Worm (Caenorhabditis elegans) whole organism, L4/young adult: Measurements from ENCODE around the gene K02E2.7.

Source experiments
- W03F9.2 ChIP-seq: fragments of 150-350 bp; optimal IDR thresholded peaks from 2 replicates; lab custom pipeline; 2014; ENCODE audit warnings: missing biosample characterization, missing genetic modification characterization
- him-1 ChIP-seq: sonication (generic microtip); optimal IDR thresholded peaks from 2 replicates; lab custom pipeline; 2016; ENCODE audit warnings: missing genotype, missing genetic modification reagents, missing genetic modification characterization, missing compliant biosample characterization

- TF ChIP-seq him-1 (tag; lab: Kevin White, UChicago) = no peak
- TF ChIP-seq W03F9.2 = no peak
These were observed 29.9 kb upstream of the K02E2.7 start for ce11 chrV:20416790-20417189.
